Fruit fly (Drosophila melanogaster) whole organism, embryonic: ENCODE results near the gene CG33966.

Experiments used
- Antp ChIP-seq: fragments of 200-800 bp; sonication (Bioruptor generic); optimal IDR thresholded peaks from 3 replicates; lab custom pipeline; 2016; ENCODE audit warnings: missing biosample characterization, missing genetic modification characterization
- Awh ChIP-seq: fragments of 200-800 bp; sonication (Bioruptor generic); IDR thresholded peaks from 2 replicates; pipeline ENCODE4, ENCODE4 v1.3.6; 2022; ENCODE audit warnings: missing biosample characterization, missing genetic modification characterization
- Bteb2 ChIP-seq: fragments of 200-800 bp; sonication (Bioruptor generic); optimal IDR thresholded peaks from 2 replicates; lab custom pipeline; 2016; ENCODE audit warnings: missing biosample characterization, missing genetic modification characterization
- CG10147 ChIP-seq: fragments of 200-800 bp; sonication (Bioruptor generic); optimal IDR thresholded peaks from 2 replicates; lab custom pipeline; 2019; ENCODE audit warnings: missing biosample characterization, mild to moderate bottlenecking, missing genetic modification characterization, moderate library complexity
- CG10366 ChIP-seq: fragments of 200-800 bp; sonication (Bioruptor generic); IDR thresholded peaks from 2 replicates; pipeline ENCODE4 v1.3.6; 2022; ENCODE audit warnings: missing biosample characterization, missing genetic modification characterization
- CG11723 ChIP-seq: fragments of 200-800 bp; sonication (Bioruptor generic); optimal IDR thresholded peaks from 2 replicates; lab custom pipeline; 2017; ENCODE audit warnings: missing biosample characterization, mild to moderate bottlenecking, missing genetic modification characterization
- CG14014 ChIP-seq: fragments of 200-800 bp; sonication (Bioruptor generic); IDR thresholded peaks from 2 replicates; pipeline ENCODE4 v1.3.6; 2022; ENCODE audit warnings: missing biosample characterization, missing genetic modification characterization
- CG15696 ChIP-seq: fragments of 200-800 bp; sonication (Bioruptor generic); optimal IDR thresholded peaks from 2 replicates; lab custom pipeline; 2019; ENCODE audit warnings: missing biosample characterization, mild to moderate bottlenecking, missing genetic modification characterization, moderate library complexity
- CG17359 ChIP-seq: fragments of 200-800 bp; sonication (Bioruptor generic); optimal IDR thresholded peaks from 3 replicates; lab custom pipeline; 2018; ENCODE audit warnings: missing biosample characterization, mild to moderate bottlenecking, missing genetic modification characterization, moderate library complexity
- CG17568 ChIP-seq: fragments of 200-800 bp; sonication (Bioruptor generic); optimal IDR thresholded peaks from 2 replicates; lab custom pipeline; 2018; ENCODE audit warnings: missing biosample characterization, mild to moderate bottlenecking, missing genetic modification characterization, moderate library complexity
- CG18764 ChIP-seq: fragments of 200-800 bp; sonication (Bioruptor generic); optimal IDR thresholded peaks from 3 replicates; lab custom pipeline; 2016; ENCODE audit warnings: missing biosample characterization, missing genetic modification characterization
- CG2202 ChIP-seq: fragments of 200-800 bp; sonication (Bioruptor generic); optimal IDR thresholded peaks from 2 replicates; lab custom pipeline; 2018; ENCODE audit warnings: missing biosample characterization, mild to moderate bottlenecking, missing genetic modification characterization
- CG2678 ChIP-seq: fragments of 200-800 bp; sonication (Bioruptor generic); optimal IDR thresholded peaks from 3 replicates; lab custom pipeline; 2019; ENCODE audit warnings: missing biosample characterization, mild to moderate bottlenecking, missing genetic modification characterization, moderate library complexity
- CG30020 ChIP-seq: fragments of 200-800 bp; optimal IDR thresholded peaks from 2 replicates; lab custom pipeline; 2019; ENCODE audit warnings: missing biosample characterization, mild to moderate bottlenecking, missing genetic modification characterization, moderate library complexity
- CG32532 ChIP-seq: fragments of 200-800 bp; sonication (Bioruptor generic); IDR thresholded peaks from 2 replicates; pipeline ENCODE4 v1.3.6; 2022; ENCODE audit warnings: missing biosample characterization, missing genetic modification characterization
- CG4404 ChIP-seq: fragments of 200-800 bp; sonication (Bioruptor generic); IDR thresholded peaks from 2 replicates; pipeline ENCODE4 v1.3.6; 2022; ENCODE audit warnings: missing biosample characterization, missing genetic modification characterization
- CG6254 ChIP-seq: fragments of 200-800 bp; sonication (Bioruptor generic); optimal IDR thresholded peaks from 3 replicates; lab custom pipeline; 2017; ENCODE audit warnings: mild to moderate bottlenecking, missing biosample characterization, missing genetic modification reagents, missing genetic modification characterization
- CG8281 ChIP-seq: fragments of 200-800 bp; sonication (Bioruptor generic); optimal IDR thresholded peaks from 2 replicates; lab custom pipeline; 2018; ENCODE audit warnings: missing biosample characterization, mild to moderate bottlenecking, missing genetic modification characterization, moderate library complexity
- CG9797 ChIP-seq: fragments of 200-800 bp; sonication (Bioruptor generic); optimal IDR thresholded peaks from 3 replicates; lab custom pipeline; 2018; ENCODE audit warnings: missing biosample characterization, mild to moderate bottlenecking, missing genetic modification characterization
- CG9817 ChIP-seq: fragments of 200-800 bp; sonication (Bioruptor generic); optimal IDR thresholded peaks from 2 replicates; lab custom pipeline; 2018; ENCODE audit warnings: missing biosample characterization, mild to moderate bottlenecking, missing genetic modification characterization, moderate library complexity
- CoRest ChIP-seq: fragments of 200-800 bp; sonication (Bioruptor generic); optimal IDR thresholded peaks from 3 replicates; lab custom pipeline; 2018; ENCODE audit warnings: missing biosample characterization, mild to moderate bottlenecking, missing genetic modification characterization, moderate library complexity
- HLH54F ChIP-seq: fragments of 200-800 bp; sonication (Bioruptor generic); optimal IDR thresholded peaks from 3 replicates; lab custom pipeline; 2016; ENCODE audit warnings: missing biosample characterization, missing genetic modification characterization
- Hr3 ChIP-seq: fragments of 200-800 bp; sonication (Bioruptor generic); optimal IDR thresholded peaks from 3 replicates; lab custom pipeline; 2016; ENCODE audit warnings: missing biosample characterization, missing genetic modification characterization
- Hr39 ChIP-seq: fragments of >200 bp; optimal IDR thresholded peaks from 2 replicates; lab custom pipeline; 2017
- Lim3 ChIP-seq: fragments of 200-800 bp; sonication (Bioruptor generic); IDR thresholded peaks from 2 replicates; pipeline ENCODE4 v1.3.6; 2022; ENCODE audit warnings: missing biosample characterization, missing genetic modification characterization
- Neu2 ChIP-seq: fragments of 200-800 bp; sonication (Bioruptor generic); optimal IDR thresholded peaks from 3 replicates; lab custom pipeline; 2016; ENCODE audit warnings: missing biosample characterization, missing genetic modification characterization, borderline replicate concordance
- Opbp ChIP-seq: fragments of 200-800 bp; sonication (Bioruptor generic); IDR thresholded peaks from 3 replicates; pipeline ENCODE4 v1.3.6; 2022; ENCODE audit warnings: missing biosample characterization, missing genetic modification characterization; ENCODE audit not compliant: partially characterized antibody
- Optix ChIP-seq: fragments of 200-800 bp; sonication (Bioruptor generic); IDR thresholded peaks from 3 replicates; pipeline ENCODE4 v1.3.6; 2022; ENCODE audit warnings: missing biosample characterization, missing genetic modification characterization
- Ravus ChIP-seq: fragments of 200-800 bp; sonication (Bioruptor generic); IDR thresholded peaks from 2 replicates; pipeline ENCODE4 v1.3.6; 2022; ENCODE audit warnings: missing biosample characterization, missing genetic modification characterization
- Tbp ChIP-seq: fragments of >200 bp; optimal IDR thresholded peaks from 2 replicates; lab custom pipeline; 2018; ENCODE audit warnings: missing biosample characterization, missing genetic modification characterization
- Usf ChIP-seq: fragments of 200-800 bp; sonication (Bioruptor generic); optimal IDR thresholded peaks from 2 replicates; lab custom pipeline; 2017; ENCODE audit warnings: missing genotype, missing biosample characterization, missing genetic modification characterization
- Vsx1 ChIP-seq: fragments of 200-800 bp; sonication (Bioruptor generic); optimal IDR thresholded peaks from 2 replicates; lab custom pipeline; 2017; ENCODE audit warnings: missing biosample characterization, mild to moderate bottlenecking, missing genetic modification characterization, missing genetic modification reagents
- cad ChIP-seq: fragments of >200 bp; optimal IDR thresholded peaks from 2 replicates; lab custom pipeline; 2017; ENCODE audit warnings: missing biosample characterization, missing genetic modification characterization
- chif ChIP-seq, 2 experiments: fragments of 200-800 bp; sonication (Bioruptor generic); optimal IDR thresholded peaks; 3 replicates each; lab custom pipeline; 2016; ENCODE audit warnings: missing biosample characterization in 2 of 2, missing genetic modification characterization in 2 of 2
- crol ChIP-seq: fragments of 200-800 bp; sonication (Bioruptor generic); IDR thresholded peaks from 2 replicates; pipeline ENCODE4 v1.3.6; 2022; ENCODE audit warnings: missing biosample characterization, missing genetic modification characterization
- dmrt99B ChIP-seq: fragments of 200-800 bp; sonication (Bioruptor generic); optimal IDR thresholded peaks from 2 replicates; lab custom pipeline; 2018; ENCODE audit warnings: missing biosample characterization, mild to moderate bottlenecking, missing genetic modification characterization, moderate library complexity
- eve ChIP-seq, 2 experiments: fragments of >200 bp; optimal IDR thresholded peaks; 2 replicates each; lab custom pipeline; 2017; ENCODE audit warnings: missing biosample characterization in 2 of 2, missing genetic modification characterization in 2 of 2
- ftz-f1 ChIP-seq: fragments of 200-800 bp; sonication (Bioruptor generic); optimal IDR thresholded peaks from 2 replicates; lab custom pipeline; 2016; ENCODE audit warnings: missing biosample characterization, missing genetic modification characterization
- gfzf ChIP-seq: fragments of 200-800 bp; sonication (Bioruptor generic); optimal IDR thresholded peaks from 2 replicates; lab custom pipeline; 2016; ENCODE audit warnings: missing biosample characterization, mild to moderate bottlenecking, missing genetic modification characterization, moderate library complexity
- gro ChIP-seq: fragments of 200-800 bp; sonication (Bioruptor generic); optimal IDR thresholded peaks from 2 replicates; lab custom pipeline; 2016; ENCODE audit warnings: missing biosample characterization, missing genetic modification characterization
- hbn ChIP-seq: fragments of 200-800 bp; sonication (Bioruptor generic); IDR thresholded peaks from 2 replicates; pipeline ENCODE4 v1.3.6; 2022; ENCODE audit warnings: missing biosample characterization, missing genetic modification characterization; ENCODE audit not compliant: partially characterized antibody
- lmd ChIP-seq: fragments of 200-800 bp; sonication (Bioruptor generic); IDR thresholded peaks from 2 replicates; pipeline ENCODE4 v1.3.6; 2022; ENCODE audit warnings: missing biosample characterization, missing genetic modification characterization
- mam ChIP-seq: fragments of 200-800 bp; sonication (Bioruptor generic); optimal IDR thresholded peaks from 3 replicates; lab custom pipeline; 2016; ENCODE audit warnings: missing biosample characterization, missing genetic modification characterization
- otp ChIP-seq: fragments of 200-800 bp; sonication (Bioruptor generic); IDR thresholded peaks from 3 replicates; pipeline ENCODE4, ENCODE4 v1.3.6; 2022; ENCODE audit warnings: missing biosample characterization, missing genetic modification characterization
- psq ChIP-seq: fragments of 200-800 bp; sonication (Bioruptor generic); optimal IDR thresholded peaks from 2 replicates; lab custom pipeline; 2017; ENCODE audit warnings: missing biosample characterization, missing genetic modification characterization
- slbo ChIP-seq: fragments of 200-800 bp; sonication (Bioruptor generic); IDR thresholded peaks from 2 replicates; pipeline ENCODE4 v1.3.6; 2022; ENCODE audit warnings: missing biosample characterization, missing genetic modification characterization
- sqz ChIP-seq: fragments of 200-800 bp; sonication (Bioruptor generic); optimal IDR thresholded peaks from 3 replicates; lab custom pipeline; 2018; ENCODE audit warnings: missing biosample characterization, mild to moderate bottlenecking, missing genetic modification characterization
- ssp ChIP-seq: fragments of 200-800 bp; sonication (Bioruptor generic); IDR thresholded peaks from 2 replicates; pipeline ENCODE4 v1.3.6; 2022; ENCODE audit warnings: missing biosample characterization, missing genetic modification characterization
- tgo ChIP-seq: fragments of 200-800 bp; sonication (Bioruptor generic); IDR thresholded peaks from 3 replicates; pipeline ENCODE4 v1.3.6; 2022; ENCODE audit warnings: missing biosample characterization, missing genetic modification characterization
- tio ChIP-seq: fragments of 200-800 bp; sonication (Bioruptor generic); optimal IDR thresholded peaks from 2 replicates; lab custom pipeline; 2017; ENCODE audit warnings: missing biosample characterization, missing genetic modification characterization, inconsistent platforms
- unpg ChIP-seq: fragments of 200-800 bp; sonication (Bioruptor generic); optimal IDR thresholded peaks from 3 replicates; lab custom pipeline; 2018; ENCODE audit warnings: missing biosample characterization, mild to moderate bottlenecking, missing genetic modification characterization, moderate library complexity
- z ChIP-seq: fragments of 200-800 bp; sonication (Bioruptor generic); IDR thresholded peaks from 3 replicates; pipeline ENCODE4 v1.3.6; 2022; ENCODE audit warnings: missing biosample characterization, missing genetic modification characterization

Gene CG33966

dm6 chr3L:1258547-1258946, 24.6 kb downstream of the CG33966 start (continued):
- TF ChIP-seq hbn = no peak
- TF ChIP-seq eve (GFP tag; optimal IDR thresholded peaks at IDR 0.05; lab: Kevin White, UChicago) = no peak
- TF ChIP-seq CG18764 = no peak
- TF ChIP-seq tgo (GFP tag; lab: Robert Waterston, UW) = peak; percentile 17; the same call in 2 of the 3 replicates
- TF ChIP-seq Awh (GFP tag; lab: Robert Waterston, UW) = no peak
- no peak for TF ChIP-seq CG9797 (GFP tag; lab: Kevin White, UChicago)
- no peak for TF ChIP-seq Opbp (GFP tag; lab: Robert Waterston, UW)
- TF ChIP-seq gro = no peak
- no peak for TF ChIP-seq HLH54F (GFP tag; lab: Kevin White, UChicago)
- no peak for TF ChIP-seq Tbp
- TF ChIP-seq CG8281 (tag; lab: Kevin White, UChicago) = no peak
- TF ChIP-seq chif (GFP tag; optimal IDR thresholded peaks at IDR 0.05; lab: Kevin White, UChicago) = no peak
- no peak for TF ChIP-seq CG4404 (GFP tag; lab: Robert Waterston, UW)
- TF ChIP-seq CG2202 = no peak
- no peak for TF ChIP-seq Lim3
- TF ChIP-seq CG6254 = no peak
- no peak for TF ChIP-seq unpg (GFP tag; lab: Kevin White, UChicago)
- TF ChIP-seq CG17359 (tag; lab: Kevin White, UChicago) = no peak
- no peak for TF ChIP-seq CG11723 (GFP tag; lab: Kevin White, UChicago)
- TF ChIP-seq ftz-f1 (GFP tag; lab: Kevin White, UChicago) = no peak
- no peak for TF ChIP-seq ssp (GFP tag; lab: Robert Waterston, UW)
- no peak for TF ChIP-seq otp (GFP tag; lab: Robert Waterston, UW)
- no peak for TF ChIP-seq CG17568 (GFP tag; lab: Kevin White, UChicago)
- peak; percentile 8 for TF ChIP-seq CG10147 (GFP tag; lab: Kevin White, UChicago)
- no peak for TF ChIP-seq mam (GFP tag; lab: Kevin White, UChicago)
- TF ChIP-seq slbo (GFP tag; lab: Robert Waterston, UW) = peak; percentile 70
- TF ChIP-seq Usf (GFP tag; lab: Kevin White, UChicago) = no peak
- no peak for TF ChIP-seq CG30020 (tag; lab: Kevin White, UChicago)
- TF ChIP-seq lmd (GFP tag; lab: Robert Waterston, UW) = peak; percentile 27; the same call in 1 of the 2 replicates
- peak; percentile 51 for TF ChIP-seq CG32532 (GFP tag; lab: Robert Waterston, UW)
- TF ChIP-seq sqz (GFP tag; lab: Kevin White, UChicago) = no peak
- TF ChIP-seq Optix (GFP tag; lab: Robert Waterston, UW) = no peak
- TF ChIP-seq z = no peak
- TF ChIP-seq cad (GFP tag; lab: Kevin White, UChicago) = no peak
- no peak for TF ChIP-seq Hr39 (lab: Kevin White, UChicago)
- TF ChIP-seq Hr3 = no peak
- no peak for TF ChIP-seq CG9817 (tag; lab: Kevin White, UChicago)
- no peak for TF ChIP-seq Antp (GFP tag; lab: Kevin White, UChicago)
- no peak for TF ChIP-seq tio (GFP tag; lab: Kevin White, UChicago)
- peak; percentile 62 for TF ChIP-seq CG2678 (tag; lab: Kevin White, UChicago)
- TF ChIP-seq Bteb2 = no peak
- no peak for TF ChIP-seq Ravus (GFP tag; lab: Robert Waterston, UW)
- peak; percentile 22; the same call in 1 of the 2 replicates for TF ChIP-seq CG10366 (GFP tag; lab: Robert Waterston, UW)
- TF ChIP-seq gfzf = no peak
- TF ChIP-seq crol (GFP tag; lab: Robert Waterston, UW) = no peak
- no peak for TF ChIP-seq Vsx1
- TF ChIP-seq CoRest = peak; percentile 40
- TF ChIP-seq psq (GFP tag; lab: Kevin White, UChicago) = no peak
- peak; percentile 20 for TF ChIP-seq dmrt99B (tag; lab: Kevin White, UChicago)
- TF ChIP-seq CG15696 = no peak
- no peak for TF ChIP-seq Neu2 (GFP tag; lab: Kevin White, UChicago)
- peak; percentile 62; the same call in 1 of the 2 replicates for TF ChIP-seq CG14014 (GFP tag; lab: Robert Waterston, UW)
